Worm (Caenorhabditis elegans): ENCODE measurements around the gene Y6E2A.10.

DNA sequence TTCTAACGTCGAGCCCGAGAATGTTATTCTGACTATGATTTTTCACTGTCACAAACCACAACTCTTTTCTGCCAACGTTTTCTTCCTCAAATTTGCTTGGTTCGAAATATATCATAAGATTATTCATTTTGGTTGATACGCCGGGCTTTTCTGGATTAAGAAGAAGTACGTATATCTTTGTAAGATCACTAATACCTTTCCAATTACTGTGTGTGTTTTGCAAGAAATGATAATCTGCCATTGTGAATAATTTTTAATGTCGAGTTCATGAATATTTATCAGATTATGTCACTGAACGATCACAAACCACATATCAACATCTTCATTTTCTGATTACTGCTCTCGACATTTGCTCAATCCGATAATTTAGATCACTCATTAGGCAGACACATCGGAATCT, 44.8 kb downstream of the Y6E2A.10 start, which contains the start of gene nhr-196:
- TF ChIP-seq nhr-20 (tag; optimal IDR thresholded peaks at IDR 0.05), result no peak
- TF ChIP-seq zag-1 (tag; optimal IDR thresholded peaks at IDR 0.05), result no peak
- TF ChIP-seq nhr-12 (tag; optimal IDR thresholded peaks at IDR 0.05), result no peak
- no peak for TF ChIP-seq blmp-1 (tag; optimal IDR thresholded peaks at IDR 0.05)
- no peak for TF ChIP-seq pag-3 (tag; optimal IDR thresholded peaks at IDR 0.05; ENCODE audit: borderline replicate concordance, insufficient read depth)
- no peak for TF ChIP-seq lin-13 (GFP tag; optimal IDR thresholded peaks at IDR 0.05)
- TF ChIP-seq nhr-76 (tag; optimal IDR thresholded peaks at IDR 0.05), result no peak
- TF ChIP-seq nhr-11 (tag; optimal IDR thresholded peaks at IDR 0.05), result no peak
